Worm (Caenorhabditis elegans): Measurements from ENCODE around the gene F43H9.3.
A peak's percentile ranks its signal among the peaks of the same experiment; 100 is the strongest.

The F43H9.3 gene

DNA sequence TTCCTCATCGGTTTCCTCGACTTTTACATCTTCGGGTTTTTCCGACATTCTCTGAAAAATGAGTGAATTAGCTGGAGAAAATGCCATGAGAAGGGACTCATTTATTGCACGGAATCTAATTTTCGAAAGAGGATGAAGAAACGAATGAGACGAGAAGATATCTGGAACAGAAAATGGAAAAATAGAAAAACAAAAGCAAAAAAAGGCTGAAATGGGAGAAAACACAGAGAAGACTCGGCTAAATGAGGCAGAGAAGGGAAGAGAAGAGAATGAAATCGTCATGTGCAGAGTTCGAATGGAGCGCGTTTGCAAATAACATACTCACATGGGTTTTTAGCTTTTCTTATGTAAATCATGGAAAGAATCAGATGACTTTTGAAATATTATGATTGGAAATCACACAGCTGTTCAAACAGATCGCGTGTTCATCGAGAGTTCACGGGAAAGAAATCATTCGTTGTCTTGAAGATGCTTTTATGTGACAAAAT lies 10.8 kb downstream of the F43H9.3 start, which contains the start of gene Y97E10AR.6:
TSS of gene Y97E10AR.6 (minus strand) at position 51 of the 488 bp plus-strand sequence.
- no peak for TF ChIP-seq ztf-11 (tag; optimal IDR thresholded peaks at IDR 0.05)
- no peak for TF ChIP-seq nhr-43 (tag; optimal IDR thresholded peaks at IDR 0.05; ENCODE audit: poor library complexity, severe bottlenecking)
- TF ChIP-seq egl-27 (tag; optimal IDR thresholded peaks at IDR 0.05) = no peak
- TF ChIP-seq elt-3 (tag; optimal IDR thresholded peaks at IDR 0.05) = no peak
- TF ChIP-seq ceh-9 (tag; optimal IDR thresholded peaks at IDR 0.05) = no peak
- no peak for TF ChIP-seq nhr-76 (tag; optimal IDR thresholded peaks at IDR 0.05)
- no peak for TF ChIP-seq elt-1 (tag; optimal IDR thresholded peaks at IDR 0.05)
- TF ChIP-seq lsy-12 (tag; optimal IDR thresholded peaks at IDR 0.05) = no peak
- no peak for TF ChIP-seq mdl-1 (tag; optimal IDR thresholded peaks at IDR 0.05)
- TF ChIP-seq lin-15B (tag; optimal IDR thresholded peaks at IDR 0.05) = peak; percentile 66
- no peak for TF ChIP-seq sea-2 (GFP tag; optimal IDR thresholded peaks at IDR 0.05)
- TF ChIP-seq jun-1 (tag; optimal IDR thresholded peaks at IDR 0.05) = no peak
- no peak for TF ChIP-seq nhr-25 (tag; optimal IDR thresholded peaks at IDR 0.05)
- TF ChIP-seq pqm-1 (tag; optimal IDR thresholded peaks at IDR 0.05) = no peak
- peak; percentile 47 for TF ChIP-seq pha-4 (tag; optimal IDR thresholded peaks at IDR 0.05)
- no peak for TF ChIP-seq nhr-11 (tag; optimal IDR thresholded peaks at IDR 0.05)
- no peak for TF ChIP-seq eor-1 (tag; optimal IDR thresholded peaks at IDR 0.05)
- no peak for TF ChIP-seq tbx-2 (tag; optimal IDR thresholded peaks at IDR 0.05)
- no peak for TF ChIP-seq ZK546.5 (tag; optimal IDR thresholded peaks at IDR 0.05)
- no peak for TF ChIP-seq unc-62 (GFP tag; optimal IDR thresholded peaks at IDR 0.05)
- TF ChIP-seq elt-2 (tag; optimal IDR thresholded peaks at IDR 0.05) = peak; percentile 9
- peak; percentile 7 for TF ChIP-seq ama-1 (optimal IDR thresholded peaks at IDR 0.05)
- TF ChIP-seq R02D3.7 (tag; optimal IDR thresholded peaks at IDR 0.05) = no peak
- TF ChIP-seq egl-5 (tag; optimal IDR thresholded peaks at IDR 0.05) = peak; percentile 30
- TF ChIP-seq nhr-77 (tag; optimal IDR thresholded peaks at IDR 0.05) = no peak
- no peak for TF ChIP-seq mml-1 (tag; optimal IDR thresholded peaks at IDR 0.05)
- TF ChIP-seq fos-1 (tag; optimal IDR thresholded peaks at IDR 0.05) = no peak
- no peak for TF ChIP-seq ceh-82 (tag; optimal IDR thresholded peaks at IDR 0.05)
- no peak for TF ChIP-seq zag-1 (tag; optimal IDR thresholded peaks at IDR 0.05)
- peak; percentile 61 for TF ChIP-seq snpc-4 (tag; optimal IDR thresholded peaks at IDR 0.05)
- TF ChIP-seq aly-2 (tag; optimal IDR thresholded peaks at IDR 0.05) = no peak
- TF ChIP-seq nhr-12 (tag; optimal IDR thresholded peaks at IDR 0.05) = no peak
- TF ChIP-seq nhr-28 (tag; optimal IDR thresholded peaks at IDR 0.05) = no peak
- no peak for TF ChIP-seq ceh-16 (tag; optimal IDR thresholded peaks at IDR 0.05)
- TF ChIP-seq daf-12 (tag; optimal IDR thresholded peaks at IDR 0.05) = no peak
- peak; percentile 42 for TF ChIP-seq nfya-1 (tag; optimal IDR thresholded peaks at IDR 0.05; ENCODE audit: insufficient read depth)
- no peak for TF ChIP-seq skn-1 (tag; optimal IDR thresholded peaks at IDR 0.05)
- TF ChIP-seq fkh-2 (tag; optimal IDR thresholded peaks at IDR 0.05) = no peak
- TF ChIP-seq ztf-4 (tag; optimal IDR thresholded peaks at IDR 0.05) = no peak
- no peak for TF ChIP-seq ceh-28 (tag; optimal IDR thresholded peaks at IDR 0.05)
- no peak for TF ChIP-seq fkh-10 (GFP tag; optimal IDR thresholded peaks at IDR 0.05)
- TF ChIP-seq unc-39 (tag; optimal IDR thresholded peaks at IDR 0.05) = no peak
- TF ChIP-seq nhr-23 (tag; optimal IDR thresholded peaks at IDR 0.05) = no peak
- no peak for TF ChIP-seq hmg-11 (tag; optimal IDR thresholded peaks at IDR 0.05)
- TF ChIP-seq nhr-67 (tag; optimal IDR thresholded peaks at IDR 0.05) = no peak
- no peak for TF ChIP-seq nhr-237 (tag; optimal IDR thresholded peaks at IDR 0.05)
- TF ChIP-seq lin-39 (tag; optimal IDR thresholded peaks at IDR 0.05) = no peak

DNA sequence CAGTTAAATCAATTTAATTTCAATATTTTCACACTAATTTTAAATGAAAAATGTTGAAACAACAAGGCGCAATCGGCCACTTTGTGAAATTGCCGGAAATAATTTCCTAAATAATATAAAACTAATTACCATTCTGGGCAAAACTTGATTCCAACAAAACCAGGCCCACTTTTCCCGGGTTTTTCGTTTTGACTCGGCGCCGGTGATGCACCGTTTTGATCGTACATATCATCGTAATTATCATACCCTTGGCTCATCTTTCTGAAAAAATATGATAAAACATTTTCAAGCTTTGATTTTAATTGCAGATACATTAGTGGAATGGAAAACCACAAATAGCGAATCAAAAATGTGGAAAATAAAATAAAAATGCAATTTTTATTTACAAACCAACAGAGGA lies 12.7 kb downstream of the F43H9.3 start, which contains the start of gene rpb-9:
TSS of gene rpb-9 (minus strand) at position 314 of the 400 bp plus-strand sequence.
- TF ChIP-seq mml-1 (tag; optimal IDR thresholded peaks at IDR 0.05) = no peak
- TF ChIP-seq pha-4 (tag; optimal IDR thresholded peaks at IDR 0.05) = peak; percentile 14
- TF ChIP-seq ama-1 (optimal IDR thresholded peaks at IDR 0.05) = peak; percentile 26
- TF ChIP-seq eor-1 (tag; optimal IDR thresholded peaks at IDR 0.05) = no peak
